Fruit fly (Drosophila melanogaster): Measurements from ENCODE around the gene CG42680.

Gene CG42680

dm6 chr2L:14599058-14599789, 11.2 kb upstream of the CG42680 start (continued):
- TF ChIP-seq Dbx (GFP tag; IDR thresholded peaks at IDR 0.05) (0 out of 3 replicates have a peak, but pooled peaks have one; percentile 27), nerfin-2 (GFP tag; IDR thresholded peaks at IDR 0.05; ENCODE audit: partially characterized antibody) (peak; percentile 81), sob (GFP tag; IDR thresholded peaks at IDR 0.05) (no peak; the same call in 1 of the 2 replicates), hbn (GFP tag; IDR thresholded peaks at IDR 0.05; ENCODE audit: partially characterized antibody) (peak; percentile 39; the same call in 1 of the 2 replicates), Bgb (GFP tag; IDR thresholded peaks at IDR 0.05; ENCODE audit: partially characterized antibody) (peak; percentile 84), tna (GFP tag; IDR thresholded peaks at IDR 0.05; ENCODE audit: partially characterized antibody) (peak; percentile 83), CG6813 (GFP tag; optimal IDR thresholded peaks at IDR 0.05) (no peak), CG31388 (GFP tag; optimal IDR thresholded peaks at IDR 0.05) (no peak), chn (GFP tag; optimal IDR thresholded peaks at IDR 0.05) (no peak), Spps (tag; optimal IDR thresholded peaks at IDR 0.05) (no peak), dm (GFP tag; optimal IDR thresholded peaks at IDR 0.05) (no peak), CG7786 (GFP tag; optimal IDR thresholded peaks at IDR 0.05) (no peak), CG8089 (GFP tag; optimal IDR thresholded peaks at IDR 0.05) (no peak), exex (tag; optimal IDR thresholded peaks at IDR 0.05) (peak; percentile 74), CG4360 (GFP tag; IDR thresholded peaks at IDR 0.05) (no peak), grn (GFP tag; optimal IDR thresholded peaks at IDR 0.05) (peak; percentile 84), CG7963 (GFP tag; IDR thresholded peaks at IDR 0.05; ENCODE audit: partially characterized antibody) (peak; percentile 66), Stat92E (GFP tag; optimal IDR thresholded peaks at IDR 0.05) (peak in 1 of 3 experiments; percentile 44), sr (GFP tag; IDR thresholded peaks at IDR 0.05) (no peak), bbx (GFP tag; IDR thresholded peaks at IDR 0.05; ENCODE audit: partially characterized antibody) (peak; percentile 85), grau (tag; optimal IDR thresholded peaks at IDR 0.05) (no peak)

DNA sequence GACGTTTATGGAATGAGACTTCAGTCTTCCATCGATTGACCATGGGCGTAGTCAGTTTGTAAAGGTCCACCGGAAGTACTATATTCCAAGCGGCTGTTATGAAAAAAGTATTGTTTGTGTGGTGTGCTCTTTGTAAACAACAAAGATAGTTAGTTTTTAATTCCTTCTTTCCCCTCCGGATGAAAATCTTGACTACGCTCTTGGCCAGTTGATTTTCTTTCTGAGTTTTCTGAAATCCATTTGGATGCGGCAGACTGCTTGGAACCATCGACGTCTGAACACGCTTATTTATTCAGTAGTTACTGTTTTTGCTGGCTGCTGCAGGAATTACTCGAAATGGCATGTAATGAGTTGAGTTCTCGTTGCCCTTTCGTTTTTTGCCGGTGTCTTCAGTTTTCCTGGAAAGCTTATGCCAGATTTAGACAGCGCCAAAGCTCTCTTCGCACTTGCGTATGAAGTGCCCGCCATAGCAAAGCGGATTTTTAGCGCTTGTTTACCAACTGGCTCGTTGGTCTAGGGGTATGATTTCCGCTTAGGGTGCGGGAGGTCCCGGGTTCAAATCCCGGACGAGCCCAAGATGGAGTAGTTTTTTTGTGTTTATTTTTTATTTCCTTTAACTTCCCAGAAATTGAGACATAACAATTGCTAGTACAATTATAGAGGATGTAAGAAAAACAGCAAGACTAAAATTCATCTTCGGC, 10.5 kb upstream of the CG42680 start:
- TF ChIP-seq en (GFP tag; optimal IDR thresholded peaks at IDR 0.05) (no peak), CG16815 (GFP tag; optimal IDR thresholded peaks at IDR 0.05) (no peak), CG7963 (GFP tag; IDR thresholded peaks at IDR 0.05; ENCODE audit: partially characterized antibody) (peak; percentile 79), CG7745 (tag; optimal IDR thresholded peaks at IDR 0.05) (no peak), CG34224 (GFP tag; IDR thresholded peaks at IDR 0.05; ENCODE audit: partially characterized antibody) (peak; percentile 40; the same call in 1 of the 3 replicates), Myb (GFP tag; optimal IDR thresholded peaks at IDR 0.05) (no peak), bbx (GFP tag; IDR thresholded peaks at IDR 0.05; ENCODE audit: partially characterized antibody) (peak; percentile 93), ken (GFP tag; IDR thresholded peaks at IDR 0.05) (0 out of 3 replicates have a peak, but pooled peaks have one; percentile 33), E2f2 (GFP tag; IDR thresholded peaks at IDR 0.05) (peak; percentile 12; the same call in 1 of the 2 replicates), CG30431 (GFP tag; optimal IDR thresholded peaks at IDR 0.05) (no peak), CG10321 (GFP tag; IDR thresholded peaks at IDR 0.05) (0 out of 2 replicates have a peak, but pooled peaks have one; percentile 36), hkb (optimal IDR thresholded peaks at IDR 0.05) (no peak), hkb (GFP tag; IDR thresholded peaks at IDR 0.05) (0 out of 2 replicates have a peak, but pooled peaks have one; percentile 36), bcd (GFP tag; optimal IDR thresholded peaks at IDR 0.05) (no peak), crp (GFP tag; optimal IDR thresholded peaks at IDR 0.05) (no peak), zen2 (GFP tag; IDR thresholded peaks at IDR 0.05; ENCODE audit: partially characterized antibody) (peak; percentile 89), Nf-YB (GFP tag; optimal IDR thresholded peaks at IDR 0.05) (no peak), fu2 (GFP tag; optimal IDR thresholded peaks at IDR 0.05) (no peak), ato (GFP tag; IDR thresholded peaks at IDR 0.05; ENCODE audit: partially characterized antibody) (peak; percentile 92), CG8765 (GFP tag; IDR thresholded peaks at IDR 0.05) (no peak), tna (GFP tag; IDR thresholded peaks at IDR 0.05; ENCODE audit: partially characterized antibody) (peak; percentile 77), knrl (GFP tag; IDR thresholded peaks at IDR 0.05; ENCODE audit: partially characterized antibody) (peak; percentile 46; the same call in 2 of the 3 replicates), bsh (GFP tag; optimal IDR thresholded peaks at IDR 0.05) (peak; percentile 35 to 36), CG14014 (GFP tag; IDR thresholded peaks at IDR 0.05) (peak; percentile 9; the same call in 1 of the 2 replicates), HHEX (GFP tag; optimal IDR thresholded peaks at IDR 0.05) (no peak), CG7987 (GFP tag; optimal IDR thresholded peaks at IDR 0.05) (no peak), lab (GFP tag; optimal IDR thresholded peaks at IDR 0.05) (peak; percentile 6), Stat92E (GFP tag; optimal IDR thresholded peaks at IDR 0.05) (peak in 1 of 3 experiments; percentile 37)
